Fruit fly (Drosophila melanogaster): ENCODE measurements around the gene hzg.

Gene hzg

dm6 chr3L:15982783-15983432 is 21.6 kb downstream of the hzg start, which contains the start of the genes brm and Arl1 (continued):
- TF ChIP-seq Sox102F (GFP tag; optimal IDR thresholded peaks at IDR 0.05) (peak; percentile 98), CG2120 (GFP tag; optimal IDR thresholded peaks at IDR 0.05) (peak; percentile 97), fu2 (GFP tag; optimal IDR thresholded peaks at IDR 0.05) (peak; percentile 85), Spps (tag; optimal IDR thresholded peaks at IDR 0.05) (peak; percentile 95), mirr (GFP tag; optimal IDR thresholded peaks at IDR 0.05) (peak; percentile 97), lbe (GFP tag; optimal IDR thresholded peaks at IDR 0.05) (peak; percentile 98), mam (GFP tag; optimal IDR thresholded peaks at IDR 0.05) (peak; percentile 93), ash1 (GFP tag; optimal IDR thresholded peaks at IDR 0.05) (peak; percentile 93), tap (tag; optimal IDR thresholded peaks at IDR 0.05) (peak; percentile 96), Xbp1 (GFP tag; optimal IDR thresholded peaks at IDR 0.05) (peak; percentile 99), lov (optimal IDR thresholded peaks at IDR 0.05) (no peak), lov (GFP tag; IDR thresholded peaks at IDR 0.05) (peak; percentile 98), nerfin-2 (GFP tag; IDR thresholded peaks at IDR 0.05; ENCODE audit: partially characterized antibody) (peak; percentile 14; the same call in 1 of the 2 replicates), CG2129 (GFP tag; IDR thresholded peaks at IDR 0.05; ENCODE audit: partially characterized antibody) (no peak), dmrt11E (tag; optimal IDR thresholded peaks at IDR 0.05) (peak; percentile 98), Dbx (GFP tag; IDR thresholded peaks at IDR 0.05) (peak; percentile 99), Oaz (GFP tag; IDR thresholded peaks at IDR 0.05) (peak; percentile 99), Ets65A (GFP tag) (peak; percentile 99), ems (GFP tag; optimal IDR thresholded peaks at IDR 0.05) (peak; percentile 94), trem (tag; optimal IDR thresholded peaks at IDR 0.05) (peak; percentile 96), pros (GFP tag; optimal IDR thresholded peaks at IDR 0.05) (peak; percentile 76), Hr51 (GFP tag; optimal IDR thresholded peaks at IDR 0.05) (peak; percentile 94 to 97), peb (GFP tag; IDR thresholded peaks at IDR 0.05) (peak; percentile 99), CG8359 (GFP tag; optimal IDR thresholded peaks at IDR 0.05; ENCODE audit: borderline replicate concordance) (peak; percentile 92), CG2678 (tag; optimal IDR thresholded peaks at IDR 0.05) (peak; percentile 99), CG31224 (GFP tag; IDR thresholded peaks at IDR 0.05) (peak; percentile 98), hkb (optimal IDR thresholded peaks at IDR 0.05) (no peak), hkb (GFP tag; IDR thresholded peaks at IDR 0.05) (peak; percentile 99), Optix (GFP tag; IDR thresholded peaks at IDR 0.05) (peak; percentile 98), B-H2 (GFP tag; optimal IDR thresholded peaks at IDR 0.05) (peak; percentile 99), Ets97D (GFP tag; optimal IDR thresholded peaks at IDR 0.05) (peak; percentile 85), CG16863 (GFP tag; optimal IDR thresholded peaks at IDR 0.05) (peak; percentile 67), twi (tag; optimal IDR thresholded peaks at IDR 0.05) (peak; percentile 97), ase (GFP tag; IDR thresholded peaks at IDR 0.05) (peak; percentile 99), trh (GFP tag; optimal IDR thresholded peaks at IDR 0.05) (peak; percentile 94), Scr (GFP tag; IDR thresholded peaks at IDR 0.05; ENCODE audit: partially characterized antibody) (0 out of 2 replicates have a peak, but pooled peaks have one; percentile 41), cg (GFP tag; optimal IDR thresholded peaks at IDR 0.05) (no peak), H15 (GFP tag; IDR thresholded peaks at IDR 0.05) (peak; percentile 99), esg (GFP tag; conservative IDR thresholded peaks at IDR 0.05) (peak; percentile 99), CG12659 (GFP tag; optimal IDR thresholded peaks at IDR 0.05) (peak; percentile 99), corto (GFP tag; optimal IDR thresholded peaks at IDR 0.05) (peak; percentile 92), CG17385 (GFP tag; optimal IDR thresholded peaks at IDR 0.05) (peak; percentile 94), Lhr (GFP tag; optimal IDR thresholded peaks at IDR 0.05) (peak; percentile 93), ac (GFP tag; optimal IDR thresholded peaks at IDR 0.05) (peak; percentile 77), Hr39 (optimal IDR thresholded peaks at IDR 0.05) (no peak), danr (GFP tag; IDR thresholded peaks at IDR 0.05) (peak; percentile 98), CG10147 (GFP tag; optimal IDR thresholded peaks at IDR 0.05) (peak; percentile 99), CG9932 (GFP tag; IDR thresholded peaks at IDR 0.05) (peak; percentile 100), Taf1 (GFP tag; IDR thresholded peaks at IDR 0.05) (peak; percentile 97), lmd (GFP tag; IDR thresholded peaks at IDR 0.05) (peak; percentile 99)
